Fruit fly (Drosophila melanogaster): ENCODE measurements around the gene Diedel.

The Diedel gene

DNA sequence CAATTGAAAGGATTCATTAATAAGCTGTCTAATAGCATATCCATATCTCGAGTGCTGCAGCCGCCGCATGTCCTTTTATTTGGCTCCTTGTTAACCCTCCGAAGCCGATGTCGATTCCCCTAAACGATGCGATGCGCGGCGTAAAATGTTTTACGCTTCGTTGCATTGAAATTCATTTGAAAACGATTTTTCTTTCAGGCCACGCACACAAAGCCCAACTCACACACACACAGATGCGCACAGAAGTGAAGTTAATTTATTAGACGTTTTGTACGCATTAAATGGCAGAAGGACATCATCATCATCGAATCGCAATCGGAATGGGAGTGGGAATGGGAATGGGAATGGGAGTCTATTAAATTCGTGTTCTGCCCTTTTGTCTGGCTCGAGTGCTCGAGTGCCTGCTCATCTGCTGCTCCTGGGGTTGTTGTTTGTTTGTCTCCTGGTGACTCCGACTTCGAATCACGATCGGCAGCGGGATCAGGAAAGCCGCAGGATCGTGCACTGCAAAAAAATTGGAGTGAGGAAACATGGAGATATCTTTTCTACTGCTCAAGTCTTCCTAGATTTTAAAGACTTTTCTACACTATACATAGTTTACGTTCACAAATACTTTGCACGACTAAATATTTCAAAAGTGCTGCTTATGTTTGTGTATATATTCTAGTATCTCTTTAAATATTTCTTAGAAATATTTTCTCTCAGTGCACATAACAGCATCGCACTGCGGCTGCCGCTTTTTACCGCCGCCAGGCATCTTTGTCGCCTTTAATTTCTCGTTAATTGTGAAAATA is 47.5 kb downstream of the Diedel start (continued):
- TF ChIP-seq CG18262 (tag; optimal IDR thresholded peaks at IDR 0.05) (peak; percentile 64), Jarid2 (GFP tag; optimal IDR thresholded peaks at IDR 0.05) (peak; percentile 1), gsb (GFP tag; IDR thresholded peaks at IDR 0.05) (no peak), sens (GFP tag) (peak; percentile 94), CG15479 (GFP tag; optimal IDR thresholded peaks at IDR 0.05) (no peak), Antp (GFP tag; optimal IDR thresholded peaks at IDR 0.05) (no peak), pfk (GFP tag; optimal IDR thresholded peaks at IDR 0.05) (no peak), CG12236 (GFP tag; optimal IDR thresholded peaks at IDR 0.05) (peak; percentile 4), CG10321 (GFP tag; IDR thresholded peaks at IDR 0.05) (no peak), da (GFP tag; optimal IDR thresholded peaks at IDR 0.05) (no peak), CG16863 (GFP tag; optimal IDR thresholded peaks at IDR 0.05) (no peak), oc (tag; optimal IDR thresholded peaks at IDR 0.05) (no peak), CG2129 (GFP tag; IDR thresholded peaks at IDR 0.05; ENCODE audit: partially characterized antibody) (no peak), tna (GFP tag; IDR thresholded peaks at IDR 0.05; ENCODE audit: partially characterized antibody) (no peak), dmrt99B (tag; optimal IDR thresholded peaks at IDR 0.05) (no peak), CG12744 (GFP tag; optimal IDR thresholded peaks at IDR 0.05) (no peak), CG7786 (GFP tag; optimal IDR thresholded peaks at IDR 0.05) (no peak), esg (GFP tag; conservative IDR thresholded peaks at IDR 0.05) (no peak), CG6272 (GFP tag; IDR thresholded peaks at IDR 0.05) (no peak), CG12155 (GFP tag; optimal IDR thresholded peaks at IDR 0.05) (no peak), CG11723 (GFP tag; optimal IDR thresholded peaks at IDR 0.05) (no peak), insv (GFP tag; optimal IDR thresholded peaks at IDR 0.05) (no peak), Gug (GFP tag; IDR thresholded peaks at IDR 0.05) (no peak), CHES-1-like (GFP tag; optimal IDR thresholded peaks at IDR 0.05) (no peak), CG17829 (tag; optimal IDR thresholded peaks at IDR 0.05) (peak; percentile 41), CG10979 (tag; optimal IDR thresholded peaks at IDR 0.05) (peak; percentile 71), CG32772 (GFP tag; IDR thresholded peaks at IDR 0.05) (no peak), Lpt (GFP tag; optimal IDR thresholded peaks at IDR 0.05) (no peak), CG14860 (GFP tag; IDR thresholded peaks at IDR 0.05; ENCODE audit: partially characterized antibody) (no peak), CG6813 (GFP tag; optimal IDR thresholded peaks at IDR 0.05) (no peak)
